Fruit fly (Drosophila melanogaster) whole organism, pupa: ENCODE measurements around the gene NK7.1.

Experiments used
- CG12605 ChIP-seq: fragments of 200-800 bp; sonication (Bioruptor generic); IDR thresholded peaks from 2 replicates; pipeline ENCODE4 v1.3.6; 2022; ENCODE audit warnings: missing biosample characterization, missing genetic modification characterization
- CG13204 ChIP-seq: fragments of 200-800 bp; sonication (Bioruptor generic); optimal IDR thresholded peaks from 2 replicates; lab custom pipeline; 2018; ENCODE audit warnings: missing biosample characterization, mild to moderate bottlenecking, missing genetic modification characterization, moderate library complexity
- CG14655 ChIP-seq: fragments of 200-800 bp; sonication (Bioruptor generic); optimal IDR thresholded peaks from 3 replicates; lab custom pipeline; 2017; ENCODE audit warnings: mild to moderate bottlenecking, missing biosample characterization, missing genetic modification reagents, missing genetic modification characterization
- CG32121 ChIP-seq: fragments of 200-800 bp; sonication (Bioruptor generic); IDR thresholded peaks from 2 replicates; pipeline ENCODE4 v1.3.6; 2022; ENCODE audit warnings: missing biosample characterization, missing genetic modification characterization
- CG8159 ChIP-seq: fragments of 200-800 bp; sonication (Bioruptor generic); optimal IDR thresholded peaks from 3 replicates; lab custom pipeline; 2018; ENCODE audit warnings: missing biosample characterization, mild to moderate bottlenecking, missing genetic modification characterization, moderate library complexity
- CG8301 ChIP-seq: fragments of 200-800 bp; sonication (Bioruptor generic); optimal IDR thresholded peaks from 2 replicates; lab custom pipeline; 2018; ENCODE audit warnings: missing biosample characterization, mild to moderate bottlenecking, missing genetic modification characterization
- CG9948 ChIP-seq: fragments of 200-800 bp; sonication (Bioruptor generic); optimal IDR thresholded peaks from 2 replicates; lab custom pipeline; 2018; ENCODE audit warnings: missing biosample characterization, mild to moderate bottlenecking, missing genetic modification characterization, moderate library complexity
- Ets98B ChIP-seq: fragments of 200-800 bp; sonication (Bioruptor generic); IDR thresholded peaks from 2 replicates; pipeline ENCODE4 v1.3.6; 2022; ENCODE audit warnings: missing biosample characterization, missing genetic modification characterization
- Pif1A ChIP-seq: fragments of 200-800 bp; sonication (Bioruptor generic); optimal IDR thresholded peaks from 3 replicates; lab custom pipeline; 2016; ENCODE audit warnings: missing biosample characterization, missing genetic modification characterization
- Pif1B ChIP-seq: fragments of 200-800 bp; sonication (Bioruptor generic); optimal IDR thresholded peaks from 3 replicates; lab custom pipeline; 2016; ENCODE audit warnings: missing biosample characterization, missing genetic modification characterization
- Snoo ChIP-seq: fragments of 200-800 bp; sonication (Bioruptor generic); optimal IDR thresholded peaks from 3 replicates; lab custom pipeline; 2017; ENCODE audit warnings: missing biosample characterization, mild to moderate bottlenecking, missing genetic modification characterization, inconsistent platforms

dm6 chr3R:14330654-14331053 lies 42.1 kb downstream of the NK7.1 start:
- TF ChIP-seq Pif1A = no peak
- TF ChIP-seq CG12605 (GFP tag; lab: Robert Waterston, UW) = no peak
- no peak for TF ChIP-seq CG9948 (tag; lab: Kevin White, UChicago)
- TF ChIP-seq CG13204 (GFP tag; lab: Kevin White, UChicago) = no peak
- no peak for TF ChIP-seq Ets98B (GFP tag; lab: Robert Waterston, UW)
- no peak for TF ChIP-seq Pif1B (GFP tag; lab: Kevin White, UChicago)
- TF ChIP-seq CG8301 (tag; lab: Kevin White, UChicago) = no peak
- no peak for TF ChIP-seq CG8159 (tag; lab: Kevin White, UChicago)
- no peak for TF ChIP-seq Snoo (tag; lab: Kevin White, UChicago)
- TF ChIP-seq CG14655 (GFP tag; lab: Kevin White, UChicago) = no peak
- TF ChIP-seq CG32121 (GFP tag; lab: Robert Waterston, UW) = no peak
